Fruit fly (Drosophila melanogaster): ENCODE measurements around the gene alpha-Man-IIa.

DNA sequence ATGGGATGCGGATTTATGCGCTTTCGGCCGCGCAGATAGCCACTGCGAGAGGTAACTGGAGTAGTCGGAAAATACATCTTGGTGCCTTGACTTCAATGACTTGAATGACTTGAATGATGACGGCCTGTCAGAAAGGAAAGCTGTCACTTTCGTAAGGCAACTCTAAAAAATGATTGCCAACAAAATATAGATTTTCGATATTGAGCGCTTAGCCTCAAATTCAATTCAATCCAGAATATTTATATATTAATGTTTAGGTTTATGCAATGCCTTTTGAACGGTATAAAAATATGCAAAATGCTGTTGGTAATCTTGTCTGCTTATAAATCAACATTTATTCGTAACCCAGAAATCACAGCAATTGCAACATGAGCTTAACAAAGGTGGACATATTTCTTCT lies 4.3 kb upstream of the alpha-Man-IIa start, which contains the start of gene CG44261:
- no peak for TF ChIP-seq CG15479 (GFP tag; optimal IDR thresholded peaks at IDR 0.05)
- TF ChIP-seq CG1024 (GFP tag; IDR thresholded peaks at IDR 0.05), result no peak
- no peak for TF ChIP-seq Sry-β (GFP tag; optimal IDR thresholded peaks at IDR 0.05)
- no peak for TF ChIP-seq Dp (GFP tag; optimal IDR thresholded peaks at IDR 0.05)
